Fruit fly (Drosophila melanogaster) whole organism, embryonic: ENCODE measurements around the gene CG33796.

Experiments used
- CG10462 ChIP-seq: fragments of 200-800 bp; sonication (Bioruptor generic); optimal IDR thresholded peaks from 2 replicates; lab custom pipeline; 2016; ENCODE audit warnings: missing biosample characterization, missing genetic modification characterization
- CG10979 ChIP-seq: fragments of 200-800 bp; sonication (Bioruptor generic); optimal IDR thresholded peaks from 2 replicates; lab custom pipeline; 2018; ENCODE audit warnings: missing biosample characterization, mild to moderate bottlenecking, missing genetic modification characterization, moderate library complexity
- CG11504 ChIP-seq: fragments of 200-800 bp; sonication (Bioruptor generic); optimal IDR thresholded peaks from 3 replicates; lab custom pipeline; 2019; ENCODE audit warnings: missing biosample characterization, mild to moderate bottlenecking, missing genetic modification characterization, moderate library complexity
- CG14441 ChIP-seq: fragments of 200-800 bp; sonication (Bioruptor generic); IDR thresholded peaks from 2 replicates; pipeline ENCODE4 v1.3.6; 2022; ENCODE audit warnings: missing biosample characterization, missing genetic modification characterization
- CG14710 ChIP-seq: fragments of 200-800 bp; sonication (Bioruptor generic); optimal IDR thresholded peaks from 3 replicates; lab custom pipeline; 2019; ENCODE audit warnings: missing biosample characterization, mild to moderate bottlenecking, missing genetic modification characterization, moderate library complexity
- CG15269 ChIP-seq: fragments of 200-800 bp; sonication (Bioruptor generic); optimal IDR thresholded peaks from 2 replicates; lab custom pipeline; 2018; ENCODE audit warnings: missing biosample characterization, mild to moderate bottlenecking, missing genetic modification characterization, moderate library complexity
- CG17802 ChIP-seq: fragments of 200-800 bp; sonication (Bioruptor generic); optimal IDR thresholded peaks from 2 replicates; lab custom pipeline; 2018; ENCODE audit warnings: missing biosample characterization, mild to moderate bottlenecking, missing genetic modification characterization, moderate library complexity
- CG2889 ChIP-seq: fragments of 200-800 bp; sonication (Bioruptor generic); IDR thresholded peaks from 3 replicates; pipeline ENCODE4 v1.3.6; 2022; ENCODE audit warnings: missing biosample characterization, missing genetic modification characterization
- CG30403 ChIP-seq: fragments of 200-800 bp; sonication (Bioruptor generic); optimal IDR thresholded peaks from 3 replicates; lab custom pipeline; 2016; ENCODE audit warnings: missing biosample characterization, missing genetic modification characterization
- CG30431 ChIP-seq: fragments of 200-800 bp; sonication (Bioruptor generic); optimal IDR thresholded peaks from 2 replicates; lab custom pipeline; 2017; ENCODE audit warnings: missing biosample characterization, missing genetic modification characterization
- CG31441 ChIP-seq: fragments of 200-800 bp; sonication (Bioruptor generic); IDR thresholded peaks from 2 replicates; pipeline ENCODE4 v1.3.6; 2022; ENCODE audit warnings: missing biosample characterization, missing genetic modification characterization
- CG32532 ChIP-seq: fragments of 200-800 bp; sonication (Bioruptor generic); IDR thresholded peaks from 2 replicates; pipeline ENCODE4 v1.3.6; 2022; ENCODE audit warnings: missing biosample characterization, missing genetic modification characterization
- CG4282 ChIP-seq: fragments of 200-800 bp; sonication (Bioruptor generic); optimal IDR thresholded peaks from 2 replicates; lab custom pipeline; 2016; ENCODE audit warnings: missing biosample characterization, missing genetic modification characterization
- CG4854 ChIP-seq: fragments of 200-800 bp; sonication (Bioruptor generic); optimal IDR thresholded peaks from 2 replicates; lab custom pipeline; 2016; ENCODE audit warnings: missing biosample characterization, missing genetic modification characterization, inconsistent platforms
- CG7357 ChIP-seq: fragments of 200-800 bp; sonication (Bioruptor generic); IDR thresholded peaks from 3 replicates; pipeline ENCODE4 v1.3.6; 2022; ENCODE audit warnings: missing biosample characterization, missing genetic modification characterization
- CG7556 ChIP-seq: fragments of 200-800 bp; sonication (Bioruptor generic); optimal IDR thresholded peaks from 2 replicates; lab custom pipeline; 2017; ENCODE audit warnings: missing biosample characterization, mild to moderate bottlenecking, missing genetic modification characterization
- CG8290 ChIP-seq, 3 experiments: fragments of 200-800 bp; sonication (Bioruptor generic); optimal IDR thresholded peaks; 2 replicates each; lab custom pipeline; 2016 to 2019; ENCODE audit warnings: missing biosample characterization in 3 of 3, missing genetic modification characterization in 3 of 3, mild to moderate bottlenecking in 2 of 3, moderate library complexity in 1 of 3
- CG9437 ChIP-seq: fragments of 200-800 bp; sonication (Bioruptor generic); optimal IDR thresholded peaks from 2 replicates; lab custom pipeline; 2018; ENCODE audit warnings: missing biosample characterization, mild to moderate bottlenecking, missing genetic modification characterization
- CHES-1-like ChIP-seq: fragments of 200-800 bp; sonication (Bioruptor generic); optimal IDR thresholded peaks from 2 replicates; lab custom pipeline; 2016; ENCODE audit warnings: missing biosample characterization, missing genetic modification characterization
- D ChIP-seq, 2 experiments: fragments of 200-800 bp in 1 of 2; fragments of >200 bp in 1 of 2; sonication (Bioruptor generic) in 1 of 2; optimal IDR thresholded peaks; 2 replicates in 1 of 2; 3 replicates in 1 of 2; lab custom pipeline; 2017; ENCODE audit warnings: mild to moderate bottlenecking in 1 of 2, missing biosample characterization in 1 of 2, missing genetic modification characterization in 1 of 2, missing genetic modification reagents in 1 of 2
- D19A ChIP-seq: fragments of 200-800 bp; optimal IDR thresholded peaks from 3 replicates; lab custom pipeline; 2019; ENCODE audit warnings: missing biosample characterization, mild to moderate bottlenecking, missing genetic modification characterization, moderate library complexity
- Deaf1 ChIP-seq: fragments of 200-800 bp; optimal IDR thresholded peaks from 3 replicates; lab custom pipeline; 2019; ENCODE audit warnings: missing biosample characterization, mild to moderate bottlenecking, missing genetic modification characterization, moderate library complexity
- Drgx ChIP-seq: fragments of 200-800 bp; sonication (Bioruptor generic); IDR thresholded peaks from 2 replicates; pipeline ENCODE4 v1.3.6; 2022; ENCODE audit warnings: missing biosample characterization, missing genetic modification characterization
- Fer1 ChIP-seq: fragments of 200-800 bp; sonication (Bioruptor generic); optimal IDR thresholded peaks from 2 replicates; lab custom pipeline; 2017; ENCODE audit warnings: missing biosample characterization, mild to moderate bottlenecking, missing genetic modification characterization
- Fer2 ChIP-seq: fragments of 200-800 bp; sonication (Bioruptor generic); optimal IDR thresholded peaks from 2 replicates; lab custom pipeline; 2018; ENCODE audit warnings: missing biosample characterization, mild to moderate bottlenecking, missing genetic modification characterization, moderate library complexity
- H2.0 ChIP-seq: fragments of 200-800 bp; sonication (Bioruptor generic); IDR thresholded peaks from 2 replicates; pipeline ENCODE4 v1.3.6; 2022; ENCODE audit warnings: missing biosample characterization, missing genetic modification characterization
- Jarid2 ChIP-seq: fragments of 200-800 bp; sonication (Bioruptor generic); optimal IDR thresholded peaks from 3 replicates; lab custom pipeline; 2017; ENCODE audit warnings: mild to moderate bottlenecking, missing biosample characterization, missing genetic modification reagents, missing genetic modification characterization
- Lpt ChIP-seq: fragments of >200 bp; optimal IDR thresholded peaks from 2 replicates; lab custom pipeline; 2018; ENCODE audit warnings: missing biosample characterization, missing genetic modification characterization
- Nf-YA ChIP-seq: fragments of 200-800 bp; sonication (Bioruptor generic); IDR thresholded peaks from 2 replicates; pipeline ENCODE4 v1.3.6; 2022; ENCODE audit warnings: missing biosample characterization, missing genetic modification characterization
- NfI ChIP-seq: fragments of 200-800 bp; sonication (Bioruptor generic); optimal IDR thresholded peaks from 3 replicates; lab custom pipeline; 2018; ENCODE audit warnings: missing biosample characterization, mild to moderate bottlenecking, missing genetic modification characterization, moderate library complexity
- Oli ChIP-seq: fragments of 200-800 bp; sonication (Bioruptor generic); optimal IDR thresholded peaks from 2 replicates; lab custom pipeline; 2018; ENCODE audit warnings: missing biosample characterization, mild to moderate bottlenecking, missing genetic modification characterization, moderate library complexity
- Opbp ChIP-seq: fragments of 200-800 bp; sonication (Bioruptor generic); IDR thresholded peaks from 3 replicates; pipeline ENCODE4 v1.3.6; 2022; ENCODE audit warnings: missing biosample characterization, missing genetic modification characterization; ENCODE audit not compliant: partially characterized antibody
- Optix ChIP-seq: fragments of 200-800 bp; sonication (Bioruptor generic); IDR thresholded peaks from 3 replicates; pipeline ENCODE4 v1.3.6; 2022; ENCODE audit warnings: missing biosample characterization, missing genetic modification characterization
- Rx ChIP-seq: fragments of 200-800 bp; sonication (Bioruptor generic); IDR thresholded peaks from 2 replicates; pipeline ENCODE4 v1.3.6; 2022; ENCODE audit warnings: missing biosample characterization, missing genetic modification characterization
- Sox102F ChIP-seq: fragments of 200-800 bp; sonication (Bioruptor generic); optimal IDR thresholded peaks from 2 replicates; lab custom pipeline; 2018; ENCODE audit warnings: missing biosample characterization, mild to moderate bottlenecking, missing genetic modification characterization, moderate library complexity
- Xrp1 ChIP-seq: fragments of 200-800 bp; sonication (Bioruptor generic); IDR thresholded peaks from 2 replicates; pipeline ENCODE4 v1.3.6; 2022; ENCODE audit warnings: missing biosample characterization, missing genetic modification characterization
- caup ChIP-seq: fragments of 200-800 bp; sonication (Bioruptor generic); optimal IDR thresholded peaks from 3 replicates; lab custom pipeline; 2017; ENCODE audit warnings: missing biosample characterization, mild to moderate bottlenecking, missing genetic modification characterization, moderate library complexity; ENCODE audit not compliant: severe bottlenecking
- corto ChIP-seq: fragments of 200-800 bp; sonication (Bioruptor generic); optimal IDR thresholded peaks from 2 replicates; lab custom pipeline; 2016; ENCODE audit warnings: missing biosample characterization, mild to moderate bottlenecking, missing genetic modification characterization, moderate library complexity
- crol ChIP-seq: fragments of 200-800 bp; sonication (Bioruptor generic); IDR thresholded peaks from 2 replicates; pipeline ENCODE4 v1.3.6; 2022; ENCODE audit warnings: missing biosample characterization, missing genetic modification characterization
- gt ChIP-seq: fragments of 200-800 bp; sonication (Bioruptor generic); IDR thresholded peaks from 2 replicates; pipeline ENCODE4 v1.3.6; 2022; ENCODE audit warnings: missing biosample characterization, missing genetic modification characterization
- ind ChIP-seq: fragments of 200-800 bp; sonication (Bioruptor generic); optimal IDR thresholded peaks from 3 replicates; lab custom pipeline; 2016; ENCODE audit warnings: missing biosample characterization, missing genetic modification characterization
- ken ChIP-seq: fragments of 200-800 bp; sonication (Bioruptor generic); IDR thresholded peaks from 3 replicates; pipeline ENCODE4 v1.3.6; 2022; ENCODE audit warnings: missing biosample characterization, missing genetic modification characterization
- klu ChIP-seq: fragments of 200-800 bp; sonication (Bioruptor generic); IDR thresholded peaks from 2 replicates; pipeline ENCODE4 v1.3.6; 2022; ENCODE audit warnings: missing biosample characterization, missing genetic modification characterization
- sd ChIP-seq: fragments of 200-800 bp; sonication (Bioruptor generic); optimal IDR thresholded peaks from 3 replicates; lab custom pipeline; 2018; ENCODE audit warnings: missing biosample characterization, mild to moderate bottlenecking, missing genetic modification characterization, moderate library complexity
- unc-4 ChIP-seq: fragments of 200-800 bp; sonication (Bioruptor generic); IDR thresholded peaks from 2 replicates; pipeline ENCODE4 v1.3.6; 2022; ENCODE audit warnings: missing biosample characterization, missing genetic modification characterization; ENCODE audit not compliant: partially characterized antibody
- unpg ChIP-seq: fragments of 200-800 bp; sonication (Bioruptor generic); optimal IDR thresholded peaks from 3 replicates; lab custom pipeline; 2018; ENCODE audit warnings: missing biosample characterization, mild to moderate bottlenecking, missing genetic modification characterization, moderate library complexity
- vnd ChIP-seq: fragments of 200-800 bp; sonication (Bioruptor generic); IDR thresholded peaks from 3 replicates; pipeline ENCODE4 v1.3.6; 2022; ENCODE audit warnings: missing biosample characterization, missing genetic modification characterization; ENCODE audit not compliant: partially characterized antibody
- z ChIP-seq: fragments of 200-800 bp; sonication (Bioruptor generic); IDR thresholded peaks from 3 replicates; pipeline ENCODE4 v1.3.6; 2022; ENCODE audit warnings: missing biosample characterization, missing genetic modification characterization

The CG33796 gene

DNA sequence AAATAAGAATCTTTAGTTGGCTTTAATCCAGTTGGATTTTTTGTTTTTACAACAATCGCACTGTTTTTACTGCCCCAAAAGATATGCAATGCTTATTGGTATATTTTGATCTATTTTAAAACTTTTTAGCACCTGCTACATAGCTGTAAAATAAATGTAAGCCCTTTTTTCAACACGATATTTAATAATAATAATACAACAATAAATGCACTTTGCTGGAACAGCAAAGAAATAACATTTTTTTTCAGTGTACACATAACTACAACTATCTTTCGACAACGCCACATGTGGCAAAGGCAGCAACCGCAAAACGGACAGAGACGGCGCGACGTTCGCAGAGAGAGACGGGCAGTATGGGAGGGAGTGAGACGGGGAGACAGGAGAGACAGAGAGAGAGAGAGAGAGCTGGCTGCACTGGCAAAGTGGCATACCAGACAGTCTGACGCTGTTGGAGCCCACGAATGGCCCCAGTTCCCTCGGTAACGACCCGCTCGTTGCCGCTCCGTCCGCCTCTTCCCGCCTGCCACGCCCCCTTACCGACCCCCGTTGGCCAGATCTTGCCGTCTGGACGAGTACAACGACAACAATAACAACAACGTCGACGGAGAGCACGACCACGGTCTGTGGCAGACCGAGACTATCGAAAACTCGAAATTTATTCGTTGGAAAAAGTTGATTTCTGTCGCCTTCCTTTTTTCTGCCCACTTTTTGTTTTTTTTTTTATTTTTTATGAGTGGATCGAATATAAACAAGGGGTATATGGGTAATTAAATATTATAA lies 41.4 kb upstream of the CG33796 start (continued):
- 0 out of 3 replicates have a peak, but pooled peaks have one; percentile 7 for TF ChIP-seq Optix (GFP tag; lab: Robert Waterston, UW)
- TF ChIP-seq gt (GFP tag; lab: Robert Waterston, UW): no peak
- TF ChIP-seq Oli (tag; lab: Kevin White, UChicago): peak; percentile 48
- TF ChIP-seq CG31441: peak; percentile 25; the same call in 1 of the 2 replicates
- TF ChIP-seq CHES-1-like (GFP tag; lab: Kevin White, UChicago): no peak
- TF ChIP-seq sd (tag; lab: Kevin White, UChicago): peak; percentile 23
- TF ChIP-seq ind (GFP tag; lab: Kevin White, UChicago): no peak
- 0 out of 3 replicates have a peak, but pooled peaks have one; percentile 9 for TF ChIP-seq Opbp (GFP tag; lab: Robert Waterston, UW)
- peak; percentile 34 for TF ChIP-seq CG14710 (tag; lab: Kevin White, UChicago)
- TF ChIP-seq CG8290 (GFP tag; optimal IDR thresholded peaks at IDR 0.05; lab: Kevin White, UChicago): no peak
- peak in 1 of 2 experiments; percentile 40 for TF ChIP-seq CG8290 (tag; optimal IDR thresholded peaks at IDR 0.05; lab: Kevin White, UChicago)
- TF ChIP-seq CG17802 (tag; lab: Kevin White, UChicago): no peak
- no peak for TF ChIP-seq caup (GFP tag; lab: Kevin White, UChicago)
- no peak for TF ChIP-seq Xrp1 (GFP tag; lab: Robert Waterston, UW)
- 0 out of 3 replicates have a peak, but pooled peaks have one; percentile 35 for TF ChIP-seq CG7357 (GFP tag; lab: Robert Waterston, UW)
- TF ChIP-seq CG11504 (tag; lab: Kevin White, UChicago): peak; percentile 59
- TF ChIP-seq Sox102F (GFP tag; lab: Kevin White, UChicago): peak; percentile 36
- TF ChIP-seq Rx (GFP tag; lab: Robert Waterston, UW): no peak
- no peak for TF ChIP-seq Fer1 (GFP tag; lab: Kevin White, UChicago)
- peak; percentile 34 for TF ChIP-seq CG30403 (GFP tag; lab: Kevin White, UChicago)
- TF ChIP-seq H2.0: no peak
- TF ChIP-seq crol: peak; percentile 58
- no peak for TF ChIP-seq vnd
- no peak for TF ChIP-seq CG4854
- TF ChIP-seq ken (GFP tag; lab: Robert Waterston, UW): no peak
- no peak for TF ChIP-seq D (optimal IDR thresholded peaks at IDR 0.05; lab: Kevin White, UChicago)
- TF ChIP-seq D (GFP tag; optimal IDR thresholded peaks at IDR 0.05; lab: Kevin White, UChicago): no peak
- TF ChIP-seq Deaf1 (tag; lab: Kevin White, UChicago): peak; percentile 10
- TF ChIP-seq CG4282 (GFP tag; lab: Kevin White, UChicago): no peak
- TF ChIP-seq Fer2 (tag; lab: Kevin White, UChicago): no peak
- no peak for TF ChIP-seq CG10462
- TF ChIP-seq CG30431 (GFP tag; lab: Kevin White, UChicago): no peak
- no peak for TF ChIP-seq CG14441 (GFP tag; lab: Robert Waterston, UW)
- TF ChIP-seq Nf-YA: 0 out of 2 replicates have a peak, but pooled peaks have one; percentile 26
- TF ChIP-seq Lpt: no peak
- no peak for TF ChIP-seq klu (GFP tag; lab: Robert Waterston, UW)
- no peak for TF ChIP-seq z (GFP tag; lab: Robert Waterston, UW)
- 0 out of 2 replicates have a peak, but pooled peaks have one; percentile 30 for TF ChIP-seq CG32532 (GFP tag; lab: Robert Waterston, UW)
- peak; percentile 19 for TF ChIP-seq unpg
- no peak for TF ChIP-seq Jarid2 (GFP tag; lab: Kevin White, UChicago)
- peak; percentile 54 for TF ChIP-seq Drgx (GFP tag; lab: Robert Waterston, UW)
- no peak for TF ChIP-seq unc-4 (GFP tag; lab: Robert Waterston, UW)
- TF ChIP-seq D19A (tag; lab: Kevin White, UChicago): no peak
- TF ChIP-seq CG7556: peak; percentile 56
- no peak for TF ChIP-seq corto (GFP tag; lab: Kevin White, UChicago)
- no peak for TF ChIP-seq CG15269 (tag; lab: Kevin White, UChicago)
- peak; percentile 8 for TF ChIP-seq CG10979 (tag; lab: Kevin White, UChicago)
- TF ChIP-seq CG9437 (GFP tag; lab: Kevin White, UChicago): peak; percentile 11
- TF ChIP-seq NfI (GFP tag; lab: Kevin White, UChicago): no peak
- no peak for TF ChIP-seq CG2889 (GFP tag; lab: Robert Waterston, UW)
